Worm (Caenorhabditis elegans): ENCODE data around the gene T22D1.5.

Gene T22D1.5

DNA sequence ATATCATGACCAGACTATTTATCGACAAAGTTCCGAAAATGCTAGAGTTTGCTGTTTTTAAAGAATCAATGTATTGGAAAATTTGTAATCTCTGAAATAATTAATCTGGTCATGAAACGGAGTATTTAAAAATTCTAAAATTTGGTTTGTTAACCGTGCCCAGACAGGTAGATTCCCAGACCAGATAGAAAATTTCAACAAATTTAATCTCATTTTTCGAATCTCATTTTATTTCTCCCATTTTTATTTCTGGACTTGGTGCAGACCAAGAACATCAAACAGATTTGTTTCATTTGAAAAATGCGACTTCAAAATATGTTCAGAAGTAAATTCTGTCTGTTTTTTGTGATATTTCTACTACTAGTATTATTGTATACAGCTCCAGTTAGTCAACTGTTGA, 19.3 kb downstream of the T22D1.5 start, which contains the start of gene T22D1.1:
TSS of gene T22D1.1 (plus strand) at position 301 of the 400 bp plus-strand sequence.
- TF ChIP-seq T22C8.4 (GFP tag; IDR thresholded peaks at IDR 0.05) (no peak), ztf-29 (GFP tag; IDR thresholded peaks at IDR 0.05) (no peak), flt-1 (GFP tag; IDR thresholded peaks at IDR 0.05) (no peak), cog-1 (tag; optimal IDR thresholded peaks at IDR 0.05) (no peak), klf-2 (GFP tag; conservative IDR thresholded peaks at IDR 0.05) (no peak), ztf-23 (GFP tag; IDR thresholded peaks at IDR 0.05) (no peak), ref-1 (GFP tag; conservative IDR thresholded peaks at IDR 0.05) (no peak), med-1 (GFP tag; optimal IDR thresholded peaks at IDR 0.05; ENCODE audit: insufficient read depth) (no peak), tab-1 (GFP tag; IDR thresholded peaks at IDR 0.05) (no peak)

- TF ChIP-seq ztf-29 (GFP tag; IDR thresholded peaks at IDR 0.05) (no peak), flt-1 (GFP tag; IDR thresholded peaks at IDR 0.05) (no peak), ref-1 (GFP tag; conservative IDR thresholded peaks at IDR 0.05) (no peak), klf-2 (GFP tag; conservative IDR thresholded peaks at IDR 0.05) (no peak), T22C8.4 (GFP tag; IDR thresholded peaks at IDR 0.05) (no peak), ztf-23 (GFP tag; IDR thresholded peaks at IDR 0.05) (no peak), cog-1 (tag; optimal IDR thresholded peaks at IDR 0.05) (no peak), tab-1 (GFP tag; IDR thresholded peaks at IDR 0.05) (no peak), med-1 (GFP tag; optimal IDR thresholded peaks at IDR 0.05; ENCODE audit: insufficient read depth) (no peak)
Measured at ce11 chrIV:6925520-6925919, 21.8 kb downstream of the T22D1.5 start.

ce11 chrIV:6928417-6928816, 24.7 kb downstream of the T22D1.5 start, which contains the start of gene cest-6:
cest-6 (minus strand) TSS chrIV:6928517.
- no peak for TF ChIP-seq tab-1 (GFP tag; IDR thresholded peaks at IDR 0.05)
- TF ChIP-seq cog-1 (tag; optimal IDR thresholded peaks at IDR 0.05): no peak
- no peak for TF ChIP-seq flt-1 (GFP tag; IDR thresholded peaks at IDR 0.05)
- no peak for TF ChIP-seq ref-1 (GFP tag; conservative IDR thresholded peaks at IDR 0.05)
- no peak for TF ChIP-seq ztf-23 (GFP tag; IDR thresholded peaks at IDR 0.05)
- TF ChIP-seq klf-2 (GFP tag; conservative IDR thresholded peaks at IDR 0.05): no peak
- TF ChIP-seq med-1 (GFP tag; optimal IDR thresholded peaks at IDR 0.05; ENCODE audit: insufficient read depth): no peak
- no peak for TF ChIP-seq T22C8.4 (GFP tag; IDR thresholded peaks at IDR 0.05)

- no peak for TF ChIP-seq ztf-23 (GFP tag; IDR thresholded peaks at IDR 0.05)
- no peak for TF ChIP-seq T22C8.4 (GFP tag; IDR thresholded peaks at IDR 0.05)
- no peak for TF ChIP-seq flt-1 (GFP tag; IDR thresholded peaks at IDR 0.05)
Measured at ce11 chrIV:6937548-6937947, 33.8 kb downstream of the T22D1.5 start, which contains the start of gene npr-12. npr-12 (minus strand) TSS chrIV:6937648.

DNA sequence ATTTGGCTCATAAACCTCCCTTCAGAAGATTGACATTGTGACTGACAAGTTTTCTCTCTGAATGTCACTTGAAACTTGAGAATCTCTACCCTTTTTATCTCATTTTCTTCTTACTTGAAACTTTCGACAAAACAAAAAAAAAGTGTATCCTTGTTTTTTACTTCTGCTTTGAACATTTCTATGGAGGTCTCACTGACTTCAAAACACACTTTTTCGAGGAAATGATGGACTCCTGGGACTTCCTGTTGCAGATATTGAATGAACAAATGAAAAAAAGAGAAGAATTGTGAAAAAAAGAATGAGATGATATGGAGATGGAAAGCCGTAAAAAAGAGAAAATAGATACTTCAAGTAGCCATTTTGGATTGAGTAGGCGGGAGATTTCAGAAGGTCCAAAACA, 37.4 kb downstream of the T22D1.5 start:
- no peak for TF ChIP-seq cog-1 (tag; optimal IDR thresholded peaks at IDR 0.05)
- TF ChIP-seq flt-1 (GFP tag; IDR thresholded peaks at IDR 0.05): no peak
- TF ChIP-seq T22C8.4 (GFP tag; IDR thresholded peaks at IDR 0.05): no peak
- TF ChIP-seq med-1 (GFP tag; optimal IDR thresholded peaks at IDR 0.05; ENCODE audit: insufficient read depth): no peak
- no peak for TF ChIP-seq ztf-29 (GFP tag; IDR thresholded peaks at IDR 0.05)
- no peak for TF ChIP-seq tab-1 (GFP tag; IDR thresholded peaks at IDR 0.05)
- TF ChIP-seq ztf-23 (GFP tag; IDR thresholded peaks at IDR 0.05): no peak
- no peak for TF ChIP-seq klf-2 (GFP tag; conservative IDR thresholded peaks at IDR 0.05)

DNA sequence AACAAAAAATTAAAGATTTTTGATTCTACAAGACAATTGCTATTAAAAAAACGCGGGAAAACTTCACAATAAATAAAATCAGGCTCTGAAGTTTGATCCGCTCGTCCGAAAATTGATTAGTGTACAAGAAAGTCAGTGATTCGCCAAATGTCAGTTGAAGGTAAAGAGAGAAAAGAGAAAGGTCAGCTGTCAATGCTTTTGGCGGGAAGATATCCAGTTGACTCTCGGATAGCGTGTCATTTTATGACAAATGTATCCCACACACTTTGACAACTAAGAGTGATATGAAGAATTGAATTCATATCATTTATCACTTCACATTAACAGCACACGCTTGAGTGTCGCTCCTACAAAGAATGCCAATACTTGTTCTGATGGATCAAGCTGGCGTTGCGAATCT, 43.1 kb downstream of the T22D1.5 start:
- TF ChIP-seq tab-1 (GFP tag; IDR thresholded peaks at IDR 0.05): no peak
- TF ChIP-seq T22C8.4 (GFP tag; IDR thresholded peaks at IDR 0.05): no peak
- no peak for TF ChIP-seq ztf-29 (GFP tag; IDR thresholded peaks at IDR 0.05)
- TF ChIP-seq ref-1 (GFP tag; conservative IDR thresholded peaks at IDR 0.05): no peak
- no peak for TF ChIP-seq cog-1 (tag; optimal IDR thresholded peaks at IDR 0.05)
- TF ChIP-seq klf-2 (GFP tag; conservative IDR thresholded peaks at IDR 0.05): no peak
- no peak for TF ChIP-seq med-1 (GFP tag; optimal IDR thresholded peaks at IDR 0.05; ENCODE audit: insufficient read depth)
- TF ChIP-seq ztf-23 (GFP tag; IDR thresholded peaks at IDR 0.05): no peak
- TF ChIP-seq flt-1 (GFP tag; IDR thresholded peaks at IDR 0.05): no peak

DNA sequence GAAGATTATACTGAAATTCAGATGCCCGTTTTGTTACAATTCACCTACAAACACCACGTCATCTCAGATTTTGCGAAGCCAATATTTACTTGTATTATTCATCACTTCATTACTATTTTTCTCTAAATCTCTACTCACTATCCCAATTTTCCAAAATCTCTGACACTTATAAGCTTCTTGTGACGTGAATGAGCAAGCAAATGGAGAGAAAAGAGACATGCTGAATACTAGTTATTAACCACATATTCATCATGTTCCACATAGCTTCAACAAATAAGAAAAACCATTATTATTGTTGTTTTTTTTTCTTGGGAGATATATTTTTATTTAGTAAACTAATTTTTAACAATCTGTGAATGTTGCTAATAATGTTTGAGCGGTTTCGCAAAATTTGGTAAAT, 47.5 kb downstream of the T22D1.5 start:
- TF ChIP-seq med-1 (GFP tag; optimal IDR thresholded peaks at IDR 0.05; ENCODE audit: insufficient read depth): no peak

ce11 chrIV:6954682-6955081, 50.9 kb downstream of the T22D1.5 start:
- no peak for TF ChIP-seq tab-1 (GFP tag; IDR thresholded peaks at IDR 0.05)
- TF ChIP-seq flt-1 (GFP tag; IDR thresholded peaks at IDR 0.05): no peak
- TF ChIP-seq klf-2 (GFP tag; conservative IDR thresholded peaks at IDR 0.05): no peak
- no peak for TF ChIP-seq ztf-23 (GFP tag; IDR thresholded peaks at IDR 0.05)
- TF ChIP-seq med-1 (GFP tag; optimal IDR thresholded peaks at IDR 0.05; ENCODE audit: insufficient read depth): no peak
- TF ChIP-seq ref-1 (GFP tag; conservative IDR thresholded peaks at IDR 0.05): no peak
- TF ChIP-seq ztf-29 (GFP tag; IDR thresholded peaks at IDR 0.05): no peak
- TF ChIP-seq cog-1 (tag; optimal IDR thresholded peaks at IDR 0.05): no peak
- TF ChIP-seq T22C8.4 (GFP tag; IDR thresholded peaks at IDR 0.05): no peak

Measured in whole organism, midembryonic.